Worm (Caenorhabditis elegans): Measurements from ENCODE around the gene srt-49.

DNA sequence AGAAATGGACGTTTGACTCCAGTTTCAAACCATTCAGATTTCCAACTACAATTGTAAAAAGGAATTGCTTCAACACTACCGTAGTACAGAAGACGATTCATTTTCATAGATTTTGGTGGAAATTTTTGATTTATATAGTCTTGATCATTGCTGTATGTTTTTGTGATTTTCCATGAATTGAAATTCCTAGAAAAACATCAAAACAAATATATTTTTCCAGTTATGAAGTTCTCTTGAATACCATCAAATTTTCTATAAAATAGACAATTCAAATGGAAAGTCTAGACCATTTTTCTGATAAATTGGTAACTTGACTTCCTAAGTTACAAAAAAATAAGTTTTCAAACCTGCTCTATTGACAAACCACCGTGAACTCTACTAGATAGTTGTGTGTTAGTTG lies 29.4 kb downstream of the srt-49 start, which contains the start of gene srt-48:
- no peak for TF ChIP-seq mxl-1 (tag; optimal IDR thresholded peaks at IDR 0.05)
- no peak for TF ChIP-seq rpc-1 (optimal IDR thresholded peaks at IDR 0.05)
- no peak for TF ChIP-seq rpc-1 (tag; optimal IDR thresholded peaks at IDR 0.05)
- no peak for TF ChIP-seq snpc-4 (GFP tag; optimal IDR thresholded peaks at IDR 0.05)
- no peak for TF ChIP-seq snpc-4 (tag; optimal IDR thresholded peaks at IDR 0.05)
- TF ChIP-seq bed-1 (GFP tag; IDR thresholded peaks at IDR 0.05) = no peak
